Worm (Caenorhabditis elegans) whole organism, L1 larva: ENCODE data around the gene clec-264.

Experiments used
- C16A3.4 ChIP-seq: fragments of 150-350 bp; optimal IDR thresholded peaks from 2 replicates; lab custom pipeline; 2014; ENCODE audit warnings: missing biosample characterization, missing genetic modification characterization
- C34B4.2 ChIP-seq: sonication (generic microtip); optimal IDR thresholded peaks from 2 replicates; lab custom pipeline; 2017; ENCODE audit warnings: mild to moderate bottlenecking, missing genetic modification characterization, missing compliant biosample characterization
- F16B12.6 ChIP-seq: fragments of 150-350 bp; optimal IDR thresholded peaks from 2 replicates; lab custom pipeline; 2014; ENCODE audit warnings: missing biosample characterization, missing genetic modification characterization
- Y116A8C.19 ChIP-seq: sonication (generic microtip); optimal IDR thresholded peaks from 2 replicates; lab custom pipeline; 2016; ENCODE audit warnings: missing compliant biosample characterization, missing genetic modification characterization, borderline replicate concordance
- aha-1 ChIP-seq: fragments of 150-350 bp; optimal IDR thresholded peaks from 2 replicates; lab custom pipeline; 2014; ENCODE audit warnings: missing biosample characterization, missing genetic modification characterization
- alr-1 ChIP-seq: fragments of 200-800 bp; sonication (Bioruptor generic); optimal IDR thresholded peaks from 2 replicates; lab custom pipeline; 2018; ENCODE audit warnings: borderline replicate concordance, mild to moderate bottlenecking, missing genetic modification characterization, missing compliant biosample characterization
- aly-2 ChIP-seq: fragments of 150-350 bp; optimal IDR thresholded peaks from 2 replicates; lab custom pipeline; 2014; ENCODE audit warnings: missing biosample characterization, missing genetic modification characterization
- ceh-63 ChIP-seq: fragments of 200-800 bp; sonication (Bioruptor generic); optimal IDR thresholded peaks from 2 replicates; lab custom pipeline; 2018; ENCODE audit warnings: mild to moderate bottlenecking, missing genetic modification characterization, missing compliant biosample characterization
- ceh-8 ChIP-seq: fragments of 200-800 bp; sonication (Bioruptor generic); optimal IDR thresholded peaks from 2 replicates; lab custom pipeline; 2018; ENCODE audit warnings: mild to moderate bottlenecking, missing genetic modification characterization, moderate library complexity, missing compliant biosample characterization
- ceh-82 ChIP-seq, 3 experiments: fragments of 150-350 bp in 1 of 3; sonication (generic microtip) in 2 of 3; optimal IDR thresholded peaks; 2 replicates each; lab custom pipeline; 2014 to 2017; ENCODE audit warnings: missing biosample characterization in 3 of 3, missing genetic modification characterization in 3 of 3
- ces-1 ChIP-seq: fragments of 150-350 bp; optimal IDR thresholded peaks from 2 replicates; lab custom pipeline; 2014; ENCODE audit warnings: missing biosample characterization, missing genetic modification reagents, missing genetic modification characterization
- dpl-1 ChIP-seq, 3 experiments: fragments of 150-350 bp in 2 of 3; sonication (generic microtip) in 1 of 3; optimal IDR thresholded peaks; 2 replicates each; lab custom pipeline; 2014 to 2017; ENCODE audit warnings: missing biosample characterization in 3 of 3, missing genetic modification characterization in 3 of 3, missing genetic modification reagents in 3 of 3
- dsc-1 ChIP-seq: sonication (generic microtip); optimal IDR thresholded peaks from 2 replicates; lab custom pipeline; 2016; ENCODE audit warnings: mild to moderate bottlenecking, missing genetic modification characterization, missing compliant biosample characterization
- efl-1 ChIP-seq, 4 experiments: fragments of 150-350 bp; optimal IDR thresholded peaks in 3 of 4; peaks in 1 of 4; 1 replicate in 1 of 4; 2 replicates in 3 of 4; lab custom pipeline; 2014; ENCODE audit warnings: missing biosample characterization in 2 of 4, missing genetic modification characterization in 2 of 4, missing genetic modification reagents in 2 of 4
- egl-27 ChIP-seq, 2 experiments: fragments of 150-350 bp in 1 of 2; sonication (generic microtip); optimal IDR thresholded peaks; 3 replicates each; lab custom pipeline; 2017 to 2018; ENCODE audit warnings: missing biosample characterization in 2 of 2, missing genetic modification characterization in 2 of 2, missing genetic modification reagents in 2 of 2
- elt-3 ChIP-seq, 6 experiments: fragments of 150-350 bp in 1 of 6; sonication (generic microtip); optimal IDR thresholded peaks; 2 replicates each; lab custom pipeline; 2017 to 2018; ENCODE audit warnings: missing biosample characterization in 6 of 6, missing genetic modification characterization in 6 of 6, inconsistent platforms in 1 of 6
- fkh-10 ChIP-seq: sonication (generic microtip); optimal IDR thresholded peaks from 2 replicates; lab custom pipeline; 2017; ENCODE audit warnings: missing biosample characterization, missing genetic modification reagents, missing genetic modification characterization
- fkh-4 ChIP-seq: sonication (generic microtip); optimal IDR thresholded peaks from 2 replicates; lab custom pipeline; 2016; ENCODE audit warnings: missing compliant biosample characterization, missing genetic modification characterization, borderline replicate concordance
- fkh-8 ChIP-seq: sonication (generic microtip); optimal IDR thresholded peaks from 2 replicates; lab custom pipeline; 2016; ENCODE audit warnings: mild to moderate bottlenecking, missing genetic modification characterization, missing compliant biosample characterization
- grh-1 ChIP-seq: fragments of 200-800 bp; sonication (Bioruptor generic); IDR thresholded peaks from 2 replicates; pipeline ENCODE4 v1.3.6; 2022; ENCODE audit warnings: missing genetic modification reagents, missing genetic modification characterization, missing compliant biosample characterization
- hlh-17 ChIP-seq: fragments of 200-800 bp; sonication (Bioruptor generic); optimal IDR thresholded peaks from 2 replicates; lab custom pipeline; 2018; ENCODE audit warnings: missing genetic modification characterization, mild to moderate bottlenecking, missing compliant biosample characterization, moderate library complexity, borderline replicate concordance
- hpl-2 ChIP-seq: fragments of 150-350 bp; optimal IDR thresholded peaks from 2 replicates; lab custom pipeline; 2014; ENCODE audit warnings: missing biosample characterization, missing genetic modification reagents, missing genetic modification characterization
- irx-1 ChIP-seq: sonication (generic microtip); optimal IDR thresholded peaks from 2 replicates; lab custom pipeline; 2016; ENCODE audit warnings: missing genetic modification characterization, missing compliant biosample characterization
- isw-1 ChIP-seq: fragments of 200-800 bp; sonication (Bioruptor generic); IDR thresholded peaks from 2 replicates; pipeline ENCODE4 v1.3.6; 2022; ENCODE audit warnings: missing genetic modification characterization, missing compliant biosample characterization
- jun-1 ChIP-seq: fragments of 150-350 bp; optimal IDR thresholded peaks from 2 replicates; lab custom pipeline; 2014; ENCODE audit warnings: missing biosample characterization, missing genetic modification reagents, missing genetic modification characterization
- lin-14 ChIP-seq: fragments of 200-800 bp; sonication (Bioruptor generic); optimal IDR thresholded peaks from 2 replicates; lab custom pipeline; 2018; ENCODE audit warnings: mild to moderate bottlenecking, missing genetic modification characterization, moderate library complexity, missing compliant biosample characterization
- lin-39 ChIP-seq: fragments of 150-350 bp; optimal IDR thresholded peaks from 2 replicates; lab custom pipeline; 2014; ENCODE audit warnings: missing biosample characterization, missing genetic modification reagents, missing genetic modification characterization
- lsy-2 ChIP-seq, 2 experiments: fragments of 150-350 bp; optimal IDR thresholded peaks; 2 replicates each; lab custom pipeline; 2014; ENCODE audit warnings: missing biosample characterization in 2 of 2, missing genetic modification characterization in 2 of 2
- mab-9 ChIP-seq: fragments of 200-800 bp; sonication (Bioruptor generic); IDR thresholded peaks from 2 replicates; pipeline ENCODE4 v1.3.6; 2022; ENCODE audit warnings: missing genetic modification reagents, missing genetic modification characterization, missing compliant biosample characterization
- mdl-1 ChIP-seq, 2 experiments: fragments of 150-350 bp; optimal IDR thresholded peaks; 2 replicates each; lab custom pipeline; 2014 to 2017; ENCODE audit warnings: missing biosample characterization in 2 of 2, missing genetic modification characterization in 2 of 2, inconsistent platforms in 1 of 2
- nhr-12 ChIP-seq: sonication (generic microtip); optimal IDR thresholded peaks from 2 replicates; lab custom pipeline; 2017; ENCODE audit warnings: missing biosample characterization, missing genetic modification characterization
- nhr-19 ChIP-seq: fragments of 200-800 bp; sonication (Bioruptor generic); conservative IDR thresholded peaks from 2 replicates; pipeline ENCODE4 v1.3.6; 2022; ENCODE audit warnings: missing genetic modification characterization, missing compliant biosample characterization
- nhr-20 ChIP-seq: sonication (generic microtip); optimal IDR thresholded peaks from 2 replicates; lab custom pipeline; 2016; ENCODE audit warnings: mild to moderate bottlenecking, missing genetic modification characterization, missing compliant biosample characterization
- nhr-47 ChIP-seq: sonication (generic microtip); optimal IDR thresholded peaks from 2 replicates; lab custom pipeline; 2016; ENCODE audit warnings: mild to moderate bottlenecking, missing genetic modification characterization, moderate library complexity, missing compliant biosample characterization
- pax-3 ChIP-seq: fragments of 200-800 bp; sonication (Bioruptor generic); optimal IDR thresholded peaks from 2 replicates; lab custom pipeline; 2018; ENCODE audit warnings: mild to moderate bottlenecking, missing genetic modification characterization, moderate library complexity, missing compliant biosample characterization
- rnt-1 ChIP-seq: sonication (generic microtip); optimal IDR thresholded peaks from 2 replicates; lab custom pipeline; 2016; ENCODE audit warnings: mild to moderate bottlenecking, missing genetic modification characterization, moderate library complexity, missing compliant biosample characterization
- skn-1 ChIP-seq: fragments of 150-350 bp; optimal IDR thresholded peaks from 2 replicates; lab custom pipeline; 2014; ENCODE audit warnings: missing biosample characterization, missing genetic modification characterization
- snpc-4 ChIP-seq: fragments of 150-350 bp; optimal IDR thresholded peaks from 2 replicates; lab custom pipeline; 2014; ENCODE audit warnings: missing biosample characterization, missing genetic modification characterization
- snu-23 ChIP-seq: sonication (generic microtip); optimal IDR thresholded peaks from 2 replicates; lab custom pipeline; 2016; ENCODE audit warnings: missing genetic modification characterization, missing compliant biosample characterization
- sox-4 ChIP-seq: sonication (generic microtip); optimal IDR thresholded peaks from 2 replicates; lab custom pipeline; 2016; ENCODE audit warnings: missing genetic modification characterization, missing compliant biosample characterization
- swsn-7 ChIP-seq: sonication (generic microtip); optimal IDR thresholded peaks from 2 replicates; lab custom pipeline; 2016; ENCODE audit warnings: missing genetic modification characterization, missing compliant biosample characterization
- tbx-2 ChIP-seq: sonication (generic microtip); optimal IDR thresholded peaks from 2 replicates; lab custom pipeline; 2016; ENCODE audit warnings: missing genetic modification characterization, missing compliant biosample characterization
- unc-62 ChIP-seq: fragments of 150-350 bp; optimal IDR thresholded peaks from 2 replicates; lab custom pipeline; 2014; ENCODE audit warnings: missing biosample characterization, missing genetic modification reagents, missing genetic modification characterization
- unc-86 ChIP-seq: sonication (generic microtip); optimal IDR thresholded peaks from 2 replicates; lab custom pipeline; 2016; ENCODE audit warnings: missing genetic modification characterization, missing compliant biosample characterization
- xbp-1 ChIP-seq: sonication (generic microtip); optimal IDR thresholded peaks from 2 replicates; lab custom pipeline; 2016; ENCODE audit warnings: missing genetic modification characterization, missing compliant biosample characterization
- zag-1 ChIP-seq: fragments of 150-350 bp; optimal IDR thresholded peaks from 2 replicates; lab custom pipeline; 2014; ENCODE audit warnings: missing biosample characterization, missing genetic modification characterization
- ztf-4 ChIP-seq: fragments of 150-350 bp; optimal IDR thresholded peaks from 2 replicates; lab custom pipeline; 2014; ENCODE audit warnings: missing biosample characterization, missing genetic modification characterization

Gene clec-264

DNA sequence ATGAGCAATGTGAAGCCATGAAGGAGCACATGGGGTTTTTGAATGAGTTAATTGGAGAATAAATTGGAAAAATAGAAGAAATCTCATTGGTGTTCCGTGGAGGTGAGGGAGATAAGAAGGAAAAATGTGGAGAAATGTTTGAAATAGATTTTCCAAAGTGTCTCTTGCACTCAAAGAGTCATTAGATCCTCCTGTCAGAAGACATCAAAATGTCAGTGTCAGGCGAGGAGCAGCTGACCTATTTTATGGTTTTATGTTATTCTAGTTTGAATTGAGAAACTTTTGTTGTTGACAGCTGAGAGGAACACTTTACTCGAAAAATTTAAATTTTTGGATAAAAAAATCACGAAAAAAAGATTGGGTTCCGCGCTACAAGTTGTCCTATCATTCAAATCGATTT is at the start of gene clec-264:
clec-264 (minus strand) TSS at position 122 of the 400 bp plus-strand sequence.
- TF ChIP-seq rnt-1 (peak; percentile 45), alr-1 (tag; lab: Kevin White, UChicago) (no peak), ceh-63 (GFP tag; lab: Kevin White, UChicago) (no peak)

DNA sequence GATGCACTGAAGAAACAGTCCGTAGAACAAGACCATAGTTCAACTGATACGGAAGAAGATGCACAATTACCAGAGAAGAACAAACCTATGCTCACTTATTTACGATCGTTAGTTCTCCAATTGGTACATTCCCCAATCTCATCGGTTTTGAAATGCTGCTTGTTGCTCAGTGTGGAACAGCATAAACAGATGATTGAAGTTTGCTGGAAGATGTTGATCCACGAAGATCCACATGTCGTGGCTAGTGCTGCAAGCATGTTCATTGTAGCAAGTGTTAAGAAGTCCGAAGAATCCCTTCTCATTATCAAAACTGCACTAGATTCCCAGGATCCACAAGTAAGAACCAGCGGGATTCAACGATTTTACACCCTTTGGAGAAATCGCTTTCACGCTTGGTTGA is 41.4 kb upstream of the clec-264 start:
- TF ChIP-seq ceh-8 (GFP tag; lab: Kevin White, UChicago) (no peak), fkh-4 (no peak), mdl-1 (tag; optimal IDR thresholded peaks at IDR 0.05; lab: Kevin White, UChicago) (no peak), lin-39 (tag; lab: Kevin White, UChicago) (no peak)

DNA sequence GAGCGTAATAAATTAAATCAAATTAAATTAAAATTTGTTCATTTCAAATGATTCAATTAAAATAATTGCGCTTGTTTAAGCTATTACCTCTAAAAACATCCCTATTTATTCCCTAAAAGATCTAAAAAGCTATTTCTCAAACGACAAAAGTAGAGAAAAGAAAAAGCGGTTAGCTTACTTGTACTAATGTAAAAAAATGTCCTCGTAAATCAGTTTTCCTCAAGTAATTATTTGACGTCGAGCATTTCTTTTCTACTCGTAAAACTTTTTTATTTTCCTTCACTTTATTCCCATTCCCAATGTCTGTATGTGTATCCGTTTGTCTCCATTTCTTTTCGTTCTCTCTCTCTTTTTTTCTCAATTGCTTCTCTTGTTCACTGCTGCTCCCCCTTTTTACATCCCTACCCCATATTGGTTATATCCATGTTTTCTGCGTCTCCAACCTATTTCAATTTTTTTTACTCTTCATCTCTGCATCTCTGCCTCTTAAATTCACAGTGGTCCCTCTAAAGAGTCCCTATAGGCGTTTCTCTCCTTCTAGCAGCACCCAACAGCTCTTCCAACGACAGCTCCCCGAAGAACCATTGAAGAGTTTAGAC is 28.7 kb upstream of the clec-264 start, which contains the start of gene unc-80:
unc-80 (plus strand) TSS at position 533 of the 599 bp plus-strand sequence.
- no peak for TF ChIP-seq C34B4.2 (tag; lab: Kevin White, UChicago)
- TF ChIP-seq irx-1 (tag; lab: Kevin White, UChicago): peak; percentile 11
- no peak for TF ChIP-seq nhr-12 (tag; lab: Kevin White, UChicago)
- TF ChIP-seq efl-1 (optimal IDR thresholded peaks at IDR 0.05; lab: Kevin White, UChicago): peak; percentile 41 to 42
- no peak for TF ChIP-seq efl-1 (GFP tag; optimal IDR thresholded peaks at IDR 0.05 in 1 of 2; lab: Kevin White, UChicago)
- no peak for TF ChIP-seq aha-1 (tag; lab: Kevin White, UChicago)
- peak; percentile 55 for TF ChIP-seq unc-86 (tag; lab: Kevin White, UChicago)
- TF ChIP-seq lin-14: peak; percentile 91
- peak in 1 of 2 experiments; percentile 69 for TF ChIP-seq lsy-2 (tag; optimal IDR thresholded peaks at IDR 0.05; lab: Kevin White, UChicago)
- no peak for TF ChIP-seq sox-4 (tag; lab: Kevin White, UChicago)
- TF ChIP-seq pax-3: no peak
- TF ChIP-seq fkh-10 (GFP tag; lab: Kevin White, UChicago): peak; percentile 41
- TF ChIP-seq rnt-1: peak; percentile 30
- peak; percentile 56 for TF ChIP-seq snu-23
- peak; percentile 56 for TF ChIP-seq swsn-7
- no peak for TF ChIP-seq mab-9 (GFP tag; lab: Robert Waterston, UW)
- TF ChIP-seq tbx-2 (tag; lab: Kevin White, UChicago): peak; percentile 56
- no peak for TF ChIP-seq grh-1 (GFP tag; lab: Robert Waterston, UW)
- peak in 1 of 3 experiments; percentile 23 for TF ChIP-seq dpl-1 (GFP tag; optimal IDR thresholded peaks at IDR 0.05; lab: Kevin White, UChicago)
- peak; percentile 3 for TF ChIP-seq ztf-4 (tag; lab: Kevin White, UChicago)
- TF ChIP-seq ces-1 (GFP tag; lab: Kevin White, UChicago): no peak
- TF ChIP-seq egl-27 (tag; optimal IDR thresholded peaks at IDR 0.05; lab: Kevin White, UChicago): no peak
- TF ChIP-seq fkh-8 (tag; lab: Kevin White, UChicago): peak; percentile 25
- TF ChIP-seq zag-1: peak; percentile 47
- no peak for TF ChIP-seq nhr-19 (GFP tag; lab: Robert Waterston, UW)
- TF ChIP-seq hlh-17: no peak
- TF ChIP-seq unc-62 (GFP tag; lab: Kevin White, UChicago): no peak
- TF ChIP-seq dsc-1: peak; percentile 37
- peak; percentile 37 for TF ChIP-seq aly-2 (tag; lab: Kevin White, UChicago)
- TF ChIP-seq elt-3 (tag; optimal IDR thresholded peaks at IDR 0.05; lab: Kevin White, UChicago): no peak
- peak; percentile 20; the same call in 1 of the 2 replicates for TF ChIP-seq isw-1 (GFP tag; lab: Robert Waterston, UW)
- TF ChIP-seq F16B12.6: no peak
- no peak for TF ChIP-seq C16A3.4
- peak; percentile 23 to 53 (median 31) for TF ChIP-seq ceh-82 (tag; optimal IDR thresholded peaks at IDR 0.05; lab: Kevin White, UChicago)
- TF ChIP-seq nhr-20 (tag; lab: Kevin White, UChicago): no peak
- TF ChIP-seq jun-1: no peak
- peak; percentile 14 for TF ChIP-seq snpc-4 (tag; lab: Kevin White, UChicago)
- no peak for TF ChIP-seq Y116A8C.19 (tag; lab: Kevin White, UChicago)
- peak; percentile 54 for TF ChIP-seq nhr-47 (tag; lab: Kevin White, UChicago)
- TF ChIP-seq xbp-1 (tag; lab: Kevin White, UChicago): peak; percentile 17
- no peak for TF ChIP-seq lin-39 (tag; lab: Kevin White, UChicago)
- peak; percentile 2 for TF ChIP-seq skn-1 (tag; lab: Kevin White, UChicago)
- TF ChIP-seq hpl-2 (GFP tag; lab: Kevin White, UChicago): no peak
